Fruit fly (Drosophila melanogaster) whole organism, embryonic: Measurements from ENCODE around the gene CG7387.

ENCODE experiments used
- CG10959 ChIP-seq: fragments of 200-800 bp; sonication (Bioruptor generic); IDR thresholded peaks from 2 replicates; pipeline ENCODE4 v1.3.6; 2022; ENCODE audit warnings: missing biosample characterization, missing genetic modification characterization
- CG14014 ChIP-seq: fragments of 200-800 bp; sonication (Bioruptor generic); IDR thresholded peaks from 2 replicates; pipeline ENCODE4 v1.3.6; 2022; ENCODE audit warnings: missing biosample characterization, missing genetic modification characterization
- CG14441 ChIP-seq: fragments of 200-800 bp; sonication (Bioruptor generic); IDR thresholded peaks from 2 replicates; pipeline ENCODE4 v1.3.6; 2022; ENCODE audit warnings: missing biosample characterization, missing genetic modification characterization
- CG1529 ChIP-seq: fragments of 200-800 bp; sonication (Bioruptor generic); optimal IDR thresholded peaks from 3 replicates; lab custom pipeline; 2018; ENCODE audit warnings: missing biosample characterization, missing genetic modification characterization
- CG1602 ChIP-seq: fragments of 200-800 bp; sonication (Bioruptor generic); optimal IDR thresholded peaks from 3 replicates; lab custom pipeline; 2016; ENCODE audit warnings: missing biosample characterization, missing genetic modification characterization
- CG16813 ChIP-seq: fragments of 200-800 bp; sonication (Bioruptor generic); IDR thresholded peaks from 3 replicates; pipeline ENCODE4 v1.3.6; 2022; ENCODE audit warnings: missing biosample characterization, missing genetic modification characterization; ENCODE audit not compliant: partially characterized antibody
- CG3847 ChIP-seq: fragments of 200-800 bp; sonication (Bioruptor generic); IDR thresholded peaks from 2 replicates; pipeline ENCODE4 v1.3.6; 2022; ENCODE audit warnings: missing biosample characterization, missing genetic modification characterization
- CG42726 ChIP-seq: fragments of 200-800 bp; sonication (Bioruptor generic); IDR thresholded peaks from 2 replicates; pipeline ENCODE4 v1.3.6; 2022; ENCODE audit warnings: missing biosample characterization, missing genetic modification characterization; ENCODE audit not compliant: partially characterized antibody
- CG4707 ChIP-seq: fragments of 200-800 bp; sonication (Bioruptor generic); optimal IDR thresholded peaks from 2 replicates; lab custom pipeline; 2018; ENCODE audit warnings: missing biosample characterization, mild to moderate bottlenecking, missing genetic modification characterization, moderate library complexity
- CG4854 ChIP-seq: fragments of 200-800 bp; sonication (Bioruptor generic); optimal IDR thresholded peaks from 2 replicates; lab custom pipeline; 2016; ENCODE audit warnings: missing biosample characterization, missing genetic modification characterization, inconsistent platforms
- CG6175 ChIP-seq: fragments of 200-800 bp; sonication (Bioruptor generic); IDR thresholded peaks from 3 replicates; pipeline ENCODE4 v1.3.6; 2022; ENCODE audit warnings: missing biosample characterization, missing genetic modification characterization
- CG6272 ChIP-seq: fragments of 200-800 bp; sonication (Bioruptor generic); IDR thresholded peaks from 2 replicates; pipeline ENCODE4 v1.3.6; 2022; ENCODE audit warnings: missing biosample characterization, missing genetic modification characterization
- CG7357 ChIP-seq: fragments of 200-800 bp; sonication (Bioruptor generic); IDR thresholded peaks from 3 replicates; pipeline ENCODE4 v1.3.6; 2022; ENCODE audit warnings: missing biosample characterization, missing genetic modification characterization
- CG8281 ChIP-seq: fragments of 200-800 bp; sonication (Bioruptor generic); optimal IDR thresholded peaks from 2 replicates; lab custom pipeline; 2018; ENCODE audit warnings: missing biosample characterization, mild to moderate bottlenecking, missing genetic modification characterization, moderate library complexity
- CHES-1-like ChIP-seq: fragments of 200-800 bp; sonication (Bioruptor generic); optimal IDR thresholded peaks from 2 replicates; lab custom pipeline; 2016; ENCODE audit warnings: missing biosample characterization, missing genetic modification characterization
- CoRest ChIP-seq: fragments of 200-800 bp; sonication (Bioruptor generic); optimal IDR thresholded peaks from 3 replicates; lab custom pipeline; 2018; ENCODE audit warnings: missing biosample characterization, mild to moderate bottlenecking, missing genetic modification characterization, moderate library complexity
- Deaf1 ChIP-seq: fragments of 200-800 bp; optimal IDR thresholded peaks from 3 replicates; lab custom pipeline; 2019; ENCODE audit warnings: missing biosample characterization, mild to moderate bottlenecking, missing genetic modification characterization, moderate library complexity
- Fer2 ChIP-seq: fragments of 200-800 bp; sonication (Bioruptor generic); optimal IDR thresholded peaks from 2 replicates; lab custom pipeline; 2018; ENCODE audit warnings: missing biosample characterization, mild to moderate bottlenecking, missing genetic modification characterization, moderate library complexity
- Hr3 ChIP-seq: fragments of 200-800 bp; sonication (Bioruptor generic); optimal IDR thresholded peaks from 3 replicates; lab custom pipeline; 2016; ENCODE audit warnings: missing biosample characterization, missing genetic modification characterization
- Jarid2 ChIP-seq: fragments of 200-800 bp; sonication (Bioruptor generic); optimal IDR thresholded peaks from 3 replicates; lab custom pipeline; 2017; ENCODE audit warnings: mild to moderate bottlenecking, missing biosample characterization, missing genetic modification reagents, missing genetic modification characterization
- Opbp ChIP-seq: fragments of 200-800 bp; sonication (Bioruptor generic); IDR thresholded peaks from 3 replicates; pipeline ENCODE4 v1.3.6; 2022; ENCODE audit warnings: missing biosample characterization, missing genetic modification characterization; ENCODE audit not compliant: partially characterized antibody
- Sry-δ ChIP-seq: fragments of 200-800 bp; sonication (Bioruptor generic); optimal IDR thresholded peaks from 2 replicates; lab custom pipeline; 2016; ENCODE audit warnings: missing biosample characterization, missing genetic modification characterization
- Stat92E ChIP-seq, 3 experiments: fragments of >200 bp in 2 of 3; fragments of 200-800 bp in 1 of 3; sonication (Bioruptor generic) in 1 of 3; optimal IDR thresholded peaks; 2 replicates each; lab custom pipeline; 2017 to 2019; ENCODE audit warnings: missing biosample characterization in 3 of 3, missing genetic modification characterization in 3 of 3, mild to moderate bottlenecking in 1 of 3, moderate library complexity in 1 of 3
- Tbp ChIP-seq: fragments of >200 bp; optimal IDR thresholded peaks from 2 replicates; lab custom pipeline; 2018; ENCODE audit warnings: missing biosample characterization, missing genetic modification characterization
- amos ChIP-seq: fragments of 200-800 bp; sonication (Bioruptor generic); IDR thresholded peaks from 2 replicates; pipeline ENCODE4 v1.3.6; 2022; ENCODE audit warnings: missing biosample characterization, missing genetic modification characterization; ENCODE audit not compliant: partially characterized antibody
- chinmo ChIP-seq: fragments of 200-800 bp; sonication (Bioruptor generic); IDR thresholded peaks from 4 replicates; pipeline ENCODE4 v1.3.6; 2022; ENCODE audit warnings: missing biosample characterization, missing genetic modification characterization; ENCODE audit not compliant: partially characterized antibody
- ci ChIP-seq: fragments of 200-800 bp; sonication (Bioruptor generic); IDR thresholded peaks from 3 replicates; pipeline ENCODE4 v1.3.6; 2022; ENCODE audit warnings: missing biosample characterization, missing genetic modification characterization
- dmrt11E ChIP-seq: fragments of 200-800 bp; sonication (Bioruptor generic); optimal IDR thresholded peaks from 3 replicates; lab custom pipeline; 2018; ENCODE audit warnings: missing biosample characterization, mild to moderate bottlenecking, missing genetic modification characterization, moderate library complexity
- en ChIP-seq: fragments of 200-800 bp; sonication (Bioruptor generic); optimal IDR thresholded peaks from 2 replicates; lab custom pipeline; 2016; ENCODE audit warnings: missing biosample characterization, missing genetic modification characterization
- fd96Cb ChIP-seq: fragments of 200-800 bp; sonication (Bioruptor generic); optimal IDR thresholded peaks from 2 replicates; lab custom pipeline; 2018; ENCODE audit warnings: missing biosample characterization, mild to moderate bottlenecking, missing genetic modification characterization, moderate library complexity
- gcm ChIP-seq: fragments of 200-800 bp; sonication (Bioruptor generic); optimal IDR thresholded peaks from 2 replicates; lab custom pipeline; 2019; ENCODE audit warnings: missing biosample characterization, mild to moderate bottlenecking, missing genetic modification characterization, moderate library complexity
- grn ChIP-seq: fragments of 200-800 bp; sonication (Bioruptor generic); optimal IDR thresholded peaks from 3 replicates; lab custom pipeline; 2017; ENCODE audit warnings: missing biosample characterization, missing genetic modification characterization
- her ChIP-seq: fragments of 200-800 bp; sonication (Bioruptor generic); optimal IDR thresholded peaks from 2 replicates; lab custom pipeline; 2016; ENCODE audit warnings: missing biosample characterization, missing genetic modification characterization
- ken ChIP-seq: fragments of 200-800 bp; sonication (Bioruptor generic); IDR thresholded peaks from 3 replicates; pipeline ENCODE4 v1.3.6; 2022; ENCODE audit warnings: missing biosample characterization, missing genetic modification characterization
- otp ChIP-seq: fragments of 200-800 bp; sonication (Bioruptor generic); IDR thresholded peaks from 3 replicates; pipeline ENCODE4, ENCODE4 v1.3.6; 2022; ENCODE audit warnings: missing biosample characterization, missing genetic modification characterization
- pnt ChIP-seq: fragments of 200-800 bp; sonication (Bioruptor generic); optimal IDR thresholded peaks from 3 replicates; lab custom pipeline; 2016; ENCODE audit warnings: missing biosample characterization, missing genetic modification characterization
- sens ChIP-seq: fragments of 200-800 bp; sonication (Bioruptor generic); peaks from one replicate; lab custom pipeline; 2016; ENCODE audit warnings: missing biosample characterization, missing genetic modification characterization
- vfl ChIP-seq: fragments of 200-800 bp; sonication (Bioruptor generic); optimal IDR thresholded peaks from 2 replicates; lab custom pipeline; 2016; ENCODE audit warnings: missing biosample characterization, missing genetic modification characterization
- vnd ChIP-seq: fragments of 200-800 bp; sonication (Bioruptor generic); IDR thresholded peaks from 3 replicates; pipeline ENCODE4 v1.3.6; 2022; ENCODE audit warnings: missing biosample characterization, missing genetic modification characterization; ENCODE audit not compliant: partially characterized antibody
- zen2 ChIP-seq: fragments of 200-800 bp; sonication (Bioruptor generic); IDR thresholded peaks from 3 replicates; pipeline ENCODE4 v1.3.6; 2022; ENCODE audit warnings: missing biosample characterization, missing genetic modification characterization; ENCODE audit not compliant: partially characterized antibody

Gene CG7387

dm6 chr3L:8175818-8176217, 17.1 kb downstream of the CG7387 start, which contains the start of gene RecQ4 (continued):
- peak; percentile 52; the same call in 1 of the 2 replicates for TF ChIP-seq CG42726 (GFP tag; lab: Robert Waterston, UW)
- no peak for TF ChIP-seq CG1529
- peak; percentile 45 for TF ChIP-seq Sry-δ
- TF ChIP-seq CG14441 (GFP tag; lab: Robert Waterston, UW) = no peak
- peak; percentile 100 for TF ChIP-seq CG4707 (GFP tag; lab: Kevin White, UChicago)
- no peak for TF ChIP-seq fd96Cb (tag; lab: Kevin White, UChicago)
- TF ChIP-seq CG6175 (GFP tag; lab: Robert Waterston, UW) = no peak
- TF ChIP-seq CG14014 (GFP tag; lab: Robert Waterston, UW) = 0 out of 2 replicates have a peak, but pooled peaks have one; percentile 19
- TF ChIP-seq gcm (GFP tag; lab: Kevin White, UChicago) = no peak
- TF ChIP-seq vnd (GFP tag; lab: Robert Waterston, UW) = no peak
- TF ChIP-seq CG7357 (GFP tag; lab: Robert Waterston, UW) = no peak
- TF ChIP-seq Hr3 (GFP tag; lab: Kevin White, UChicago) = no peak
- no peak for TF ChIP-seq ken (GFP tag; lab: Robert Waterston, UW)
- no peak for TF ChIP-seq CG10959 (GFP tag; lab: Robert Waterston, UW)
- peak; percentile 58 for TF ChIP-seq CG16813
- no peak for TF ChIP-seq her
- no peak for TF ChIP-seq Tbp (GFP tag; lab: Kevin White, UChicago)
- no peak for TF ChIP-seq en (GFP tag; lab: Kevin White, UChicago)
- no peak for TF ChIP-seq CG6272
- no peak for TF ChIP-seq grn
- TF ChIP-seq CG1602 (GFP tag; lab: Kevin White, UChicago) = no peak
- TF ChIP-seq ci (GFP tag; lab: Robert Waterston, UW) = no peak; the same call in 2 of the 3 replicates
- TF ChIP-seq zen2 (GFP tag; lab: Robert Waterston, UW) = no peak
- no peak for TF ChIP-seq Fer2 (tag; lab: Kevin White, UChicago)
- peak; percentile 53; the same call in 1 of the 3 replicates for TF ChIP-seq Opbp (GFP tag; lab: Robert Waterston, UW)
- TF ChIP-seq otp = no peak
- TF ChIP-seq vfl = peak; percentile 48
- TF ChIP-seq CG3847 (GFP tag; lab: Robert Waterston, UW) = peak; percentile 87
- TF ChIP-seq CHES-1-like (GFP tag; lab: Kevin White, UChicago) = no peak
- TF ChIP-seq CoRest = peak; percentile 35
- no peak for TF ChIP-seq CG4854
- TF ChIP-seq Jarid2 (GFP tag; lab: Kevin White, UChicago) = no peak
- no peak for TF ChIP-seq pnt
- TF ChIP-seq CG8281 (tag; lab: Kevin White, UChicago) = no peak
- peak; percentile 54 for TF ChIP-seq amos (GFP tag; lab: Robert Waterston, UW)
- peak in 1 of 3 experiments; percentile 1 for TF ChIP-seq Stat92E (GFP tag; optimal IDR thresholded peaks at IDR 0.05; lab: Kevin White, UChicago)
- no peak for TF ChIP-seq dmrt11E (tag; lab: Kevin White, UChicago)

- TF ChIP-seq chinmo (0 out of 4 replicates have a peak, but pooled peaks have one; percentile 50), ken (GFP tag; lab: Robert Waterston, UW) (no peak), sens (GFP tag; lab: Kevin White, UChicago) (peak; percentile 21), Deaf1 (tag; lab: Kevin White, UChicago) (peak; percentile 67)
These were observed 27.5 kb downstream of the CG7387 start, which contains the start of gene CG13675 for dm6 chr3L:8165436-8165835. TSS of gene CG13675 (minus strand) at chr3L:8165518.
